Worm (Caenorhabditis elegans): ENCODE data around the gene T04A8.18.

ce11 chrIII:4677466-4677865, 31.5 kb upstream of the T04A8.18 start, which contains the start of gene srg-10:
- TF ChIP-seq snpc-4 (tag; optimal IDR thresholded peaks at IDR 0.05) (no peak), nhr-237 (tag; optimal IDR thresholded peaks at IDR 0.05) (no peak), ztf-11 (tag; optimal IDR thresholded peaks at IDR 0.05) (no peak), mep-1 (tag; optimal IDR thresholded peaks at IDR 0.05) (no peak), unc-62 (GFP tag; optimal IDR thresholded peaks at IDR 0.05) (no peak), ceh-39 (tag; optimal IDR thresholded peaks at IDR 0.05) (no peak), mls-2 (tag; optimal IDR thresholded peaks at IDR 0.05) (no peak), nhr-12 (tag; optimal IDR thresholded peaks at IDR 0.05) (no peak), lin-13 (tag; optimal IDR thresholded peaks at IDR 0.05) (no peak), elt-1 (tag; optimal IDR thresholded peaks at IDR 0.05; ENCODE audit: borderline replicate concordance, insufficient read depth) (no peak), zip-8 (tag; optimal IDR thresholded peaks at IDR 0.05) (no peak), ces-1 (GFP tag; optimal IDR thresholded peaks at IDR 0.05) (no peak), lin-32 (GFP tag; optimal IDR thresholded peaks at IDR 0.05) (no peak)

Data from whole organism, mixed stage, embryonic.